Fruit fly (Drosophila melanogaster): ENCODE results near the gene CG18731.

The CG18731 gene

dm6 chr3R:29772795-29773331, 48.0 kb downstream of the CG18731 start (continued):
- no peak for TF ChIP-seq da (GFP tag; optimal IDR thresholded peaks at IDR 0.05)
- no peak for TF ChIP-seq Lhr (GFP tag; optimal IDR thresholded peaks at IDR 0.05)
- TF ChIP-seq CG13624 (GFP tag; optimal IDR thresholded peaks at IDR 0.05): peak; percentile 21
- TF ChIP-seq prd (optimal IDR thresholded peaks at IDR 0.05): no peak
- no peak for TF ChIP-seq prd (GFP tag; IDR thresholded peaks at IDR 0.05)
- no peak for TF ChIP-seq Meics (GFP tag; optimal IDR thresholded peaks at IDR 0.05)
- no peak for TF ChIP-seq hkb (optimal IDR thresholded peaks at IDR 0.05)
- peak; percentile 44; the same call in 1 of the 2 replicates for TF ChIP-seq hkb (GFP tag; IDR thresholded peaks at IDR 0.05)
- TF ChIP-seq CG33557 (GFP tag; optimal IDR thresholded peaks at IDR 0.05): no peak
- no peak for TF ChIP-seq Bteb2 (GFP tag; optimal IDR thresholded peaks at IDR 0.05)
- no peak for TF ChIP-seq CG2712 (tag; optimal IDR thresholded peaks at IDR 0.05)
- peak; percentile 38 for TF ChIP-seq GATAe (GFP tag; conservative IDR thresholded peaks at IDR 0.05)
- TF ChIP-seq BEAF-32 (GFP tag; optimal IDR thresholded peaks at IDR 0.05): no peak
- no peak for TF ChIP-seq CG10654 (GFP tag; optimal IDR thresholded peaks at IDR 0.05)
- TF ChIP-seq CG10565 (GFP tag; optimal IDR thresholded peaks at IDR 0.05): no peak
- peak; percentile 77 for TF ChIP-seq seq (GFP tag; IDR thresholded peaks at IDR 0.05)
- no peak for TF ChIP-seq trh (GFP tag; optimal IDR thresholded peaks at IDR 0.05)
- no peak for TF ChIP-seq crp (GFP tag; optimal IDR thresholded peaks at IDR 0.05)
- TF ChIP-seq Hmr (GFP tag; optimal IDR thresholded peaks at IDR 0.05): peak; percentile 60
- TF ChIP-seq CG3407 (GFP tag; optimal IDR thresholded peaks at IDR 0.05): no peak
- peak; percentile 80 for TF ChIP-seq HmgZ (tag; optimal IDR thresholded peaks at IDR 0.05)
- TF ChIP-seq cwo (GFP tag; optimal IDR thresholded peaks at IDR 0.05): peak; percentile 66
- TF ChIP-seq Nf-YB (GFP tag; optimal IDR thresholded peaks at IDR 0.05): peak; percentile 44
- TF ChIP-seq CG30020 (tag; optimal IDR thresholded peaks at IDR 0.05): no peak
- TF ChIP-seq CG7786 (GFP tag; optimal IDR thresholded peaks at IDR 0.05): no peak
- no peak for TF ChIP-seq cad (GFP tag; optimal IDR thresholded peaks at IDR 0.05)
- peak; percentile 93 for TF ChIP-seq z (GFP tag; IDR thresholded peaks at IDR 0.05)
- no peak for TF ChIP-seq ttk (GFP tag; IDR thresholded peaks at IDR 0.05)
- TF ChIP-seq Ravus (GFP tag; IDR thresholded peaks at IDR 0.05): no peak
- no peak for TF ChIP-seq Camta (GFP tag; optimal IDR thresholded peaks at IDR 0.05)
- TF ChIP-seq shn (GFP tag; optimal IDR thresholded peaks at IDR 0.05): no peak
- no peak for TF ChIP-seq sens (GFP tag)
- TF ChIP-seq twi (tag; optimal IDR thresholded peaks at IDR 0.05): no peak
- no peak for TF ChIP-seq Fer2 (tag; optimal IDR thresholded peaks at IDR 0.05)
- TF ChIP-seq CG17385 (GFP tag; optimal IDR thresholded peaks at IDR 0.05): peak; percentile 23
- TF ChIP-seq hbn (GFP tag; IDR thresholded peaks at IDR 0.05; ENCODE audit: partially characterized antibody): peak; percentile 51
- TF ChIP-seq CG12071 (GFP tag; optimal IDR thresholded peaks at IDR 0.05): peak; percentile 40
- 0 out of 2 replicates have a peak, but pooled peaks have one; percentile 9 for TF ChIP-seq Rx (GFP tag; IDR thresholded peaks at IDR 0.05)
- TF ChIP-seq peb (GFP tag; IDR thresholded peaks at IDR 0.05): peak; percentile 20; the same call in 1 of the 2 replicates
- TF ChIP-seq gcm (GFP tag; optimal IDR thresholded peaks at IDR 0.05): no peak
- TF ChIP-seq H2.0 (GFP tag; IDR thresholded peaks at IDR 0.05): no peak
- peak; percentile 62 for TF ChIP-seq Blimp-1 (GFP tag; optimal IDR thresholded peaks at IDR 0.05)
- TF ChIP-seq kah (GFP tag; optimal IDR thresholded peaks at IDR 0.05): peak; percentile 52
- peak; percentile 42 for TF ChIP-seq mirr (GFP tag; optimal IDR thresholded peaks at IDR 0.05)
- TF ChIP-seq CG16815 (GFP tag; optimal IDR thresholded peaks at IDR 0.05): no peak
- peak; percentile 22; the same call in 1 of the 2 replicates for TF ChIP-seq Rfx (GFP tag; IDR thresholded peaks at IDR 0.05)
- TF ChIP-seq CG5180 (GFP tag; optimal IDR thresholded peaks at IDR 0.05): peak; percentile 30
- peak; percentile 6 for TF ChIP-seq bigmax (GFP tag; optimal IDR thresholded peaks at IDR 0.05)
- TF ChIP-seq Sin3A (optimal IDR thresholded peaks at IDR 0.05): no peak
- TF ChIP-seq Mrtf (GFP tag; IDR thresholded peaks at IDR 0.05): no peak
- TF ChIP-seq E2f2 (GFP tag; IDR thresholded peaks at IDR 0.05): 0 out of 2 replicates have a peak, but pooled peaks have one; percentile 20

All from whole organism, embryonic.